Fruit fly (Drosophila melanogaster) whole organism, pupa: Measurements from ENCODE around the gene CG3984.

Experiments used
- CG15710 ChIP-seq: fragments of 200-800 bp; sonication (Bioruptor generic); optimal IDR thresholded peaks from 2 replicates; lab custom pipeline; 2018; ENCODE audit warnings: missing biosample characterization, mild to moderate bottlenecking, missing genetic modification characterization, moderate library complexity
- CG17806 ChIP-seq: fragments of 200-800 bp; sonication (Bioruptor generic); optimal IDR thresholded peaks from 2 replicates; lab custom pipeline; 2018; ENCODE audit warnings: missing biosample characterization, mild to moderate bottlenecking, missing genetic modification characterization, moderate library complexity
- CG32121 ChIP-seq: fragments of 200-800 bp; sonication (Bioruptor generic); IDR thresholded peaks from 2 replicates; pipeline ENCODE4 v1.3.6; 2022; ENCODE audit warnings: missing biosample characterization, missing genetic modification characterization
- CG8301 ChIP-seq: fragments of 200-800 bp; sonication (Bioruptor generic); optimal IDR thresholded peaks from 2 replicates; lab custom pipeline; 2018; ENCODE audit warnings: missing biosample characterization, mild to moderate bottlenecking, missing genetic modification characterization
- EcR ChIP-seq: fragments of 200-800 bp; sonication (Bioruptor generic); optimal IDR thresholded peaks from 3 replicates; lab custom pipeline; 2019; ENCODE audit warnings: missing biosample characterization, missing genetic modification characterization, mild to moderate bottlenecking, moderate library complexity, missing genetic modification reagents
- Pif1A ChIP-seq: fragments of 200-800 bp; sonication (Bioruptor generic); optimal IDR thresholded peaks from 3 replicates; lab custom pipeline; 2016; ENCODE audit warnings: missing biosample characterization, missing genetic modification characterization
- Pif1B ChIP-seq: fragments of 200-800 bp; sonication (Bioruptor generic); optimal IDR thresholded peaks from 3 replicates; lab custom pipeline; 2016; ENCODE audit warnings: missing biosample characterization, missing genetic modification characterization
- fd96Ca ChIP-seq: fragments of 200-800 bp; sonication (Bioruptor generic); IDR thresholded peaks from 3 replicates; pipeline ENCODE4 v1.3.6; 2022; ENCODE audit warnings: missing biosample characterization, missing genetic modification characterization
- gl ChIP-seq: fragments of 200-800 bp; sonication (Bioruptor generic); optimal IDR thresholded peaks from 2 replicates; lab custom pipeline; 2018; ENCODE audit warnings: missing biosample characterization, mild to moderate bottlenecking, missing genetic modification characterization

DNA sequence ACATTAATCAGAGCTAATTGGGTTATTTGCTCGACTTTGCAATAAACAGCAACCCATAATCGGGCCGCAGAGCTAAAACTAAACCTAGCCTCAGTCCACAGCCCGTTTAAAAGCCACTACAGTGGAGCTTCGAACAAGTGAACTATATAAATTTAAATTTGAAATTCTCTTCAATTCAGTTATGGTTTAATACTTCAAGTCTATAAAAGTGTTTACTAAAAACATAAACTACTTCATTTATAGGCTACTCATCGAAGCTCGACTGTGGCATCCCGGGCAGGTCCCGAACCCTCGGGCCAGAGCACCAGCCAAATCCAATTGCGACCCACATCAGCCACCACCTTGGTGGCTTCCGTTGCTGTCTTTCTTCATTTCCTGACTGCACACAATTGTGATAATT is 26.8 kb upstream of the CG3984 start:
- no peak for TF ChIP-seq CG17806 (tag; lab: Kevin White, UChicago)
- TF ChIP-seq EcR (GFP tag; lab: Kevin White, UChicago) = no peak
- 0 out of 3 replicates have a peak, but pooled peaks have one; percentile 36 for TF ChIP-seq fd96Ca (GFP tag; lab: Robert Waterston, UW)
- peak; percentile 48 for TF ChIP-seq CG8301 (tag; lab: Kevin White, UChicago)
- 0 out of 2 replicates have a peak, but pooled peaks have one; percentile 27 for TF ChIP-seq CG32121 (GFP tag; lab: Robert Waterston, UW)
- no peak for TF ChIP-seq gl
- peak; percentile 13 for TF ChIP-seq CG15710
- TF ChIP-seq Pif1A (GFP tag; lab: Kevin White, UChicago) = peak; percentile 17
- no peak for TF ChIP-seq Pif1B
